Worm (Caenorhabditis elegans): ENCODE data around the gene ifb-2.

DNA sequence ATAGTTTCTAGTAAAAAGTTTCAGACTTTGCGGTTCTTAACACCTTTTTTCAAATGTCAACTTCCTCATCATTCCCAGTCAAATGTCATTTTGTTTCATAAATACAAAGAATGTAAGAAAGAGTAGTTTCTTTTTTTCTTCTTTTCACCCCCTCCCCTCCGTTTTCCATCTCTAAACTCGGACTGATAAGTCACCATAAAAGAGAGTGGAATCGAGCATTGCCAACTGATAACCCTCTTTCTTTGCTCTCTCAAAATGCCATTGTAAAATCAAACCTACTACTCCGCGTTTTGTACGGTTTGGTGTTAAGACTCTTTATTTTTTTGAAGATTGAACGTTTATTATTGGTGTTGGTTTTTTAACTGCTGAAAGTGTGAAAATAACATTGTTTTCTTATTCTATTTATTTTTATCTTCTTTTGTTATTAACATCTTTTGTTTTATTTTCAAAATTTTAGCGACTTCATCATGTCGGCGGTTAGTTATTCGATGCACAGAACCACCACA lies at the start of gene ifb-2:
- TF ChIP-seq unc-62 (GFP tag; optimal IDR thresholded peaks at IDR 0.05), result no peak
- no peak for TF ChIP-seq dmd-4 (tag; optimal IDR thresholded peaks at IDR 0.05)
- no peak for TF ChIP-seq nhr-23 (tag; optimal IDR thresholded peaks at IDR 0.05)
- no peak for TF ChIP-seq snpc-4 (tag; optimal IDR thresholded peaks at IDR 0.05)
- no peak for TF ChIP-seq unc-55 (GFP tag; optimal IDR thresholded peaks at IDR 0.05)
- TF ChIP-seq ZK546.5 (tag; optimal IDR thresholded peaks at IDR 0.05), result no peak
- TF ChIP-seq unc-39 (tag; optimal IDR thresholded peaks at IDR 0.05), result no peak
- TF ChIP-seq aly-2 (tag; optimal IDR thresholded peaks at IDR 0.05), result no peak
- no peak for TF ChIP-seq ztf-11 (tag; optimal IDR thresholded peaks at IDR 0.05)
- no peak for TF ChIP-seq egl-27 (tag; optimal IDR thresholded peaks at IDR 0.05)
- no peak for TF ChIP-seq ceh-82 (tag; optimal IDR thresholded peaks at IDR 0.05)
- peak; percentile 81 for TF ChIP-seq fos-1 (tag; optimal IDR thresholded peaks at IDR 0.05)
- TF ChIP-seq zag-1 (tag; optimal IDR thresholded peaks at IDR 0.05), result no peak
- TF ChIP-seq lsy-2 (tag; optimal IDR thresholded peaks at IDR 0.05), result no peak
